Worm (Caenorhabditis elegans): Measurements from ENCODE around the gene R57.2.

DNA sequence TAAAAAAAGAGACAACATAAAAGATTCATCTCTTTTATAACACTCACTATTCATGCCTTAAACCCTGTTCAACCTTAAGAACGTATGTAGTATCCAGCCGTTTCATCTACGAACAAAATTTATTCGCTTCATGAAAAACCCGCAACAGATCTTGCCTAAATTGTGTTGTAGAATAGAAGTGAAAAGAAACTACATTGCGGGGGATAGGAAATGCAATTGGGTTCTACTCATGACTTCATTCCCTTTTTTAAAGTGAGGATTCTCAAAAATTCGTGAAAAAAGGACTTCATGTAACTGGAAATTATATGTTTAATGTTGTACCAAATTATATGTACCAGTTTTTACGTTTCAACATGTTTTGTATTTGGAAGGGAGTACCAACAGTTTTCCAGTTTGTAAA lies 12.0 kb downstream of the R57.2 start:
- TF ChIP-seq C38D4.7 (GFP tag; optimal IDR thresholded peaks at IDR 0.05) (no peak), elt-4 (tag; optimal IDR thresholded peaks at IDR 0.05) (no peak), ceh-9 (tag; optimal IDR thresholded peaks at IDR 0.05) (no peak), fkh-10 (GFP tag; optimal IDR thresholded peaks at IDR 0.05) (no peak)
